Fruit fly (Drosophila melanogaster) whole organism, embryonic: ENCODE data around the gene CG15431.

Experiments
- CG12071 ChIP-seq: fragments of 200-800 bp; sonication (Bioruptor generic); optimal IDR thresholded peaks from 3 replicates; lab custom pipeline; 2018; ENCODE audit warnings: missing biosample characterization, mild to moderate bottlenecking, missing genetic modification characterization
- Hr39 ChIP-seq: fragments of >200 bp; optimal IDR thresholded peaks from 2 replicates; lab custom pipeline; 2017
- Myb ChIP-seq: fragments of 200-800 bp; sonication (Bioruptor generic); optimal IDR thresholded peaks from 2 replicates; lab custom pipeline; 2016; ENCODE audit warnings: missing biosample characterization, missing genetic modification characterization
- Rx ChIP-seq: fragments of 200-800 bp; sonication (Bioruptor generic); IDR thresholded peaks from 2 replicates; pipeline ENCODE4 v1.3.6; 2022; ENCODE audit warnings: missing biosample characterization, missing genetic modification characterization
- nerfin-1 ChIP-seq: fragments of 200-800 bp; sonication (Bioruptor generic); optimal IDR thresholded peaks from 3 replicates; lab custom pipeline; 2019; ENCODE audit warnings: missing biosample characterization, mild to moderate bottlenecking, missing genetic modification characterization, moderate library complexity

DNA sequence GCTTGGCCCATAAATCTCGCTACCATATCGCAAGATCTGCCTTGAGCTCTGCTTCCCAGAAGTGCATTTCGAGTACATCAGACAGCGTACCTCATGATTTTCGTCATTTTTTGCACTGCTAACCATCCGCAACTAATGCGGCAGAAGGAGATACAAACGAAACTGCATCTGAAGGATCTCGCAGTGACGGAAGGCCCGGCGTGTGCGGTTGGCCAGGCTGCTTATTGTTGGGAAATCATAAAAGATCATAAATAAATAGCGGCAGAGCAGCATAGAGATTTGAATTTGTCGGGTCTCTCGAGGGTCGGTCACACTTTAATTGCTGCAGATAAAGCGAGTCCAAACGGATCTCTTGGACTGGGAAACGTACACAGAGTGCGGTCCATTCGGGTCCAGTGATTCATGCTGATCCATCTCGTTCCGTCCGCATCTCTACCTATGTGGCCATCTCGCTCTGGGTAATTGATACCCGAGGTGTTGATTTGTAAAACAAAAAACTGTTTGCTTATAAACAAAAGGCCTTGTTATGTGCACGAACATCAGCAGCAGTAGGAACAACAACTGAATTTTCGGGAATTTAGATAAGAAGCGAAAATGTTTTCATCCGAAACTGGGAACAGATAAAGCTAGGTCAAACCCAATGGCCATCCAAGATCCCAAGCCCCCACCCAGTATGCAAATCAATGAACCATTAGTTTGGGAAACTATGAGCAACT is 72.4 kb downstream of the CG15431 start:
- no peak for TF ChIP-seq Rx (GFP tag; lab: Robert Waterston, UW)
- no peak for TF ChIP-seq nerfin-1 (tag; lab: Kevin White, UChicago)
- TF ChIP-seq Hr39 (lab: Kevin White, UChicago) = no peak
- TF ChIP-seq Myb (GFP tag; lab: Kevin White, UChicago) = no peak
- TF ChIP-seq CG12071 (GFP tag; lab: Kevin White, UChicago) = no peak
